Worm (Caenorhabditis elegans): ENCODE results near the gene fipr-14.

- no peak for TF ChIP-seq ref-1 (GFP tag; conservative IDR thresholded peaks at IDR 0.05)
- no peak for TF ChIP-seq flt-1 (GFP tag; IDR thresholded peaks at IDR 0.05)
- no peak for TF ChIP-seq cog-1 (tag; optimal IDR thresholded peaks at IDR 0.05)
- TF ChIP-seq klf-2 (GFP tag; conservative IDR thresholded peaks at IDR 0.05): no peak
- TF ChIP-seq tab-1 (GFP tag; IDR thresholded peaks at IDR 0.05): no peak
- TF ChIP-seq ztf-29 (GFP tag; IDR thresholded peaks at IDR 0.05): no peak
Measured at ce11 chrIV:10855049-10855448, 21.9 kb upstream of the fipr-14 start, which contains the start of gene T11G6.3.
